Worm (Caenorhabditis elegans): Measurements from ENCODE around the gene T04C12.11.

ce11 chrV:11016846-11017553 is 43.1 kb downstream of the T04C12.11 start:
- TF ChIP-seq ceh-44 (GFP tag; IDR thresholded peaks at IDR 0.05): no peak
- no peak for TF ChIP-seq nhr-11 (tag; optimal IDR thresholded peaks at IDR 0.05)
- no peak for TF ChIP-seq lin-39 (tag; optimal IDR thresholded peaks at IDR 0.05)
- TF ChIP-seq ama-1 (optimal IDR thresholded peaks at IDR 0.05): no peak
- TF ChIP-seq hlh-11 (tag; optimal IDR thresholded peaks at IDR 0.05): no peak
- TF ChIP-seq spr-3 (GFP tag; optimal IDR thresholded peaks at IDR 0.05): no peak
- no peak for TF ChIP-seq mdt-29 (GFP tag; IDR thresholded peaks at IDR 0.05)
- peak; percentile 69 for TF ChIP-seq nhr-28 (tag; optimal IDR thresholded peaks at IDR 0.05)

Measured in whole organism, L4 larva.